Fruit fly (Drosophila melanogaster) S2 (cell line): ENCODE data around the gene Tsp5D.

Experiments
- CG8478 ChIP-seq: fragments of >200 bp; optimal IDR thresholded peaks from 2 replicates; lab custom pipeline; 2018
- CTCF ChIP-seq, 2 experiments: fragments of >200 bp; optimal IDR thresholded peaks; 2 replicates each; lab custom pipeline; 2018

Gene Tsp5D

dm6 chrX:6030593-6030992, 44.1 kb downstream of the Tsp5D start:
- TF ChIP-seq CTCF (optimal IDR thresholded peaks at IDR 0.05; lab: Kevin White, UChicago) (no peak), CG8478 (lab: Kevin White, UChicago) (no peak)

- TF ChIP-seq CG8478 (lab: Kevin White, UChicago): no peak
- TF ChIP-seq CTCF (optimal IDR thresholded peaks at IDR 0.05; lab: Kevin White, UChicago): no peak
Observed at dm6 chrX:6030010-6030409, 44.6 kb downstream of the Tsp5D start.

DNA sequence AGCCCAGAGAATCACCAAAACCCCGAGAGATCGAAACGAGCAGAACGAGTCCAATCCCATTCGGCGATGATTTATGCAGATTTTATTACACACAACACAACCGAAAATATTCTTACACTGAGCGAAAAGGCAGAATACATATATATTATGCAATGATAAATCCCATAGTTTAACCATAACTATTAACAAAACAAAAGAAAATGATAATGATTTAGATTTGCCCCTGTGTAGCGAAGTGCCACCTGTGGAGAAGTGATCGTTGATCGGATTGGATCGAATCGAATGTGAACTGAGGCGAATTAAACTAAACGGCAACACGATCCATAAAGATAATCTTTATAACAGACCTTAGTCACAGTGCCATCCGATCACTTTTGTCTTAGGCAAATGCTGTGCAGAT, 45.6 kb downstream of the Tsp5D start:
- TF ChIP-seq CG8478 (lab: Kevin White, UChicago) (no peak), CTCF (optimal IDR thresholded peaks at IDR 0.05; lab: Kevin White, UChicago) (no peak)

- TF ChIP-seq CG8478 (lab: Kevin White, UChicago): no peak
- TF ChIP-seq CTCF (optimal IDR thresholded peaks at IDR 0.05; lab: Kevin White, UChicago): no peak
Observed at dm6 chrX:6027846-6028245, 46.8 kb downstream of the Tsp5D start.

dm6 chrX:6024638-6025037, 50.0 kb downstream of the Tsp5D start:
- no peak for TF ChIP-seq CG8478 (lab: Kevin White, UChicago)
- no peak for TF ChIP-seq CTCF (optimal IDR thresholded peaks at IDR 0.05; lab: Kevin White, UChicago)

DNA sequence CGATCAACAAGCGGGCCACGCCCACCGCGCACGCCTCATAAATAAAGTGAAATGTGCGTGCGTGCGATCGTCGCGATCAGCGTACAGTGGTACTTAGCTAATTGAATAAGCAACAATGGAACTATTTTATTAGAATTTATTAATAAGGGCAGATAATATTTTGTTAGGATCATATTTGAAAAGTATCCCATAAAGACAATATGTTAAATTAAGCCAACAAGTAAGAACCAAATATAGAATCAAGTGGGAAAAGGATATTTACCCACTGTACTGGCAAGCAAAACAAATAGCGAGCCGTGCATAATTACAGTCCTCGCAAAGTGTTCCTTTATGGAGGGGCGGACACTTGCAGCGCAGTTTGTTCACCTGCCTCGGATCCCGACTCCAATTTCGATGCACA, 52.6 kb downstream of the Tsp5D start:
- TF ChIP-seq CTCF (optimal IDR thresholded peaks at IDR 0.05; lab: Kevin White, UChicago): no peak
- no peak for TF ChIP-seq CG8478 (lab: Kevin White, UChicago)

dm6 chrX:6021414-6021813, 53.2 kb downstream of the Tsp5D start:
- TF ChIP-seq CTCF (optimal IDR thresholded peaks at IDR 0.05; lab: Kevin White, UChicago) (no peak), CG8478 (lab: Kevin White, UChicago) (no peak)

dm6 chrX:6020254-6020653, 54.4 kb downstream of the Tsp5D start:
- TF ChIP-seq CTCF (optimal IDR thresholded peaks at IDR 0.05; lab: Kevin White, UChicago) (no peak), CG8478 (lab: Kevin White, UChicago) (no peak)
